Worm (Caenorhabditis elegans) whole organism, mixed stage, embryonic: ENCODE measurements around the gene idpa-2.

Experiments
- M03D4.4 ChIP-seq: sonication (generic microtip); optimal IDR thresholded peaks from 2 replicates; lab custom pipeline; 2017; ENCODE audit warnings: mild to moderate bottlenecking, missing genetic modification characterization, missing compliant biosample characterization
- bed-3 ChIP-seq: fragments of 200-800 bp; sonication (Bioruptor generic); optimal IDR thresholded peaks from 3 replicates; lab custom pipeline; 2018; ENCODE audit warnings: mild to moderate bottlenecking, missing genetic modification characterization, moderate library complexity, missing compliant biosample characterization
- blmp-1 ChIP-seq: fragments of 150-350 bp; optimal IDR thresholded peaks from 2 replicates; lab custom pipeline; 2014; ENCODE audit warnings: missing biosample characterization, missing genetic modification characterization
- ceh-39 ChIP-seq: fragments of 150-350 bp; optimal IDR thresholded peaks from 2 replicates; lab custom pipeline; 2014; ENCODE audit warnings: missing biosample characterization, missing genetic modification characterization
- ceh-43 ChIP-seq: fragments of 200-800 bp; sonication (Bioruptor generic); optimal IDR thresholded peaks from 2 replicates; lab custom pipeline; 2018; ENCODE audit warnings: mild to moderate bottlenecking, missing genetic modification characterization, moderate library complexity, missing compliant biosample characterization
- ceh-83 ChIP-seq: fragments of 200-800 bp; sonication (Bioruptor generic); optimal IDR thresholded peaks from 2 replicates; lab custom pipeline; 2018; ENCODE audit warnings: mild to moderate bottlenecking, missing genetic modification characterization, missing compliant biosample characterization
- ces-1 ChIP-seq: fragments of 150-350 bp; optimal IDR thresholded peaks from 2 replicates; lab custom pipeline; 2014; ENCODE audit warnings: missing biosample characterization, missing genetic modification reagents, missing genetic modification characterization
- cnd-1 ChIP-seq: fragments of 200-800 bp; sonication (Bioruptor generic); optimal IDR thresholded peaks from 2 replicates; lab custom pipeline; 2018; ENCODE audit warnings: mild to moderate bottlenecking, missing genetic modification characterization, missing compliant biosample characterization
- drap-1 ChIP-seq: fragments of 200-800 bp; sonication (Bioruptor generic); optimal IDR thresholded peaks from 3 replicates; lab custom pipeline; 2018; ENCODE audit warnings: mild to moderate bottlenecking, missing genetic modification characterization, missing compliant biosample characterization
- elt-1 ChIP-seq: sonication (generic microtip); optimal IDR thresholded peaks from 2 replicates; lab custom pipeline; 2017; ENCODE audit warnings: missing genetic modification characterization, mild to moderate bottlenecking, missing compliant biosample characterization, antibody characterized with exemption, moderate library complexity, borderline replicate concordance; ENCODE audit not compliant: insufficient read depth
- elt-3 ChIP-seq: fragments of 150-350 bp; optimal IDR thresholded peaks from 2 replicates; lab custom pipeline; 2014; ENCODE audit warnings: missing biosample characterization, missing genetic modification characterization
- flh-1 ChIP-seq: fragments of 200-800 bp; sonication (Bioruptor generic); optimal IDR thresholded peaks from 2 replicates; lab custom pipeline; 2018; ENCODE audit warnings: mild to moderate bottlenecking, missing genetic modification characterization, moderate library complexity, missing compliant biosample characterization
- ham-2 ChIP-seq: fragments of 200-800 bp; sonication (Bioruptor generic); optimal IDR thresholded peaks from 2 replicates; lab custom pipeline; 2018; ENCODE audit warnings: mild to moderate bottlenecking, missing genetic modification characterization, missing compliant biosample characterization
- hlh-1 ChIP-seq: fragments of 150-350 bp; optimal IDR thresholded peaks from 2 replicates; lab custom pipeline; 2014; ENCODE audit warnings: missing biosample characterization, missing genetic modification reagents, missing genetic modification characterization
- lin-13 ChIP-seq: fragments of 150-350 bp; optimal IDR thresholded peaks from 2 replicates; lab custom pipeline; 2014; ENCODE audit warnings: missing biosample characterization, missing genetic modification characterization
- lin-32 ChIP-seq: fragments of 200-800 bp; sonication (Bioruptor generic); optimal IDR thresholded peaks from 2 replicates; lab custom pipeline; 2018; ENCODE audit warnings: mild to moderate bottlenecking, missing genetic modification characterization, missing compliant biosample characterization
- lsy-2 ChIP-seq: fragments of 150-350 bp; optimal IDR thresholded peaks from 2 replicates; lab custom pipeline; 2014; ENCODE audit warnings: missing biosample characterization, missing genetic modification characterization
- mab-5 ChIP-seq: fragments of 150-350 bp; optimal IDR thresholded peaks from 2 replicates; lab custom pipeline; 2014; ENCODE audit warnings: missing biosample characterization, missing genetic modification characterization
- mep-1 ChIP-seq: fragments of 150-350 bp; optimal IDR thresholded peaks from 2 replicates; lab custom pipeline; 2017; ENCODE audit warnings: missing biosample characterization, missing genetic modification reagents, missing genetic modification characterization, inconsistent platforms
- mls-2 ChIP-seq: sonication (generic microtip); optimal IDR thresholded peaks from 2 replicates; lab custom pipeline; 2016; ENCODE audit warnings: mild to moderate bottlenecking, missing genetic modification characterization, moderate library complexity, missing compliant biosample characterization
- nhr-12 ChIP-seq: fragments of 150-350 bp; optimal IDR thresholded peaks from 2 replicates; lab custom pipeline; 2014; ENCODE audit warnings: missing biosample characterization, missing genetic modification characterization
- nhr-2 ChIP-seq: fragments of 150-350 bp; optimal IDR thresholded peaks from 2 replicates; lab custom pipeline; 2014; ENCODE audit warnings: missing biosample characterization, missing genetic modification characterization
- nhr-237 ChIP-seq: fragments of 150-350 bp; optimal IDR thresholded peaks from 2 replicates; lab custom pipeline; 2014; ENCODE audit warnings: missing biosample characterization, missing genetic modification characterization
- nhr-28 ChIP-seq: fragments of 150-350 bp; optimal IDR thresholded peaks from 2 replicates; lab custom pipeline; 2014; ENCODE audit warnings: missing biosample characterization, missing genetic modification characterization
- nhr-76 ChIP-seq: sonication (generic microtip); optimal IDR thresholded peaks from 2 replicates; lab custom pipeline; 2017; ENCODE audit warnings: missing biosample characterization, missing genetic modification characterization
- pha-4 ChIP-seq: fragments of 150-350 bp; optimal IDR thresholded peaks from 2 replicates; lab custom pipeline; 2018; ENCODE audit warnings: missing biosample characterization, missing genetic modification reagents, missing genetic modification characterization
- sem-2 ChIP-seq: fragments of 200-800 bp; sonication (Bioruptor generic); optimal IDR thresholded peaks from 2 replicates; lab custom pipeline; 2018; ENCODE audit warnings: mild to moderate bottlenecking, missing genetic modification characterization, missing compliant biosample characterization
- snpc-4 ChIP-seq: fragments of 150-350 bp; optimal IDR thresholded peaks from 2 replicates; lab custom pipeline; 2014; ENCODE audit warnings: missing biosample characterization, missing genetic modification characterization
- sptf-1 ChIP-seq: sonication (generic microtip); optimal IDR thresholded peaks from 2 replicates; lab custom pipeline; 2017; ENCODE audit warnings: mild to moderate bottlenecking, missing genetic modification characterization, moderate library complexity, missing compliant biosample characterization
- tbx-8 ChIP-seq: fragments of 200-800 bp; sonication (Bioruptor generic); optimal IDR thresholded peaks from 2 replicates; lab custom pipeline; 2018; ENCODE audit warnings: mild to moderate bottlenecking, missing genetic modification characterization, moderate library complexity, missing compliant biosample characterization
- unc-120 ChIP-seq: sonication (generic microtip); optimal IDR thresholded peaks from 2 replicates; lab custom pipeline; 2017; ENCODE audit warnings: missing genetic modification characterization, missing compliant biosample characterization; ENCODE audit not compliant: poor library complexity, severe bottlenecking
- unc-39 ChIP-seq: fragments of 150-350 bp; optimal IDR thresholded peaks from 2 replicates; lab custom pipeline; 2014; ENCODE audit warnings: missing biosample characterization, missing genetic modification characterization
- unc-62 ChIP-seq: fragments of 150-350 bp; optimal IDR thresholded peaks from 2 replicates; lab custom pipeline; 2014; ENCODE audit warnings: missing biosample characterization, missing genetic modification reagents, missing genetic modification characterization
- zip-8 ChIP-seq: fragments of 150-350 bp; optimal IDR thresholded peaks from 2 replicates; lab custom pipeline; 2014; ENCODE audit warnings: missing biosample characterization, missing genetic modification characterization
- ztf-11 ChIP-seq: fragments of 150-350 bp; optimal IDR thresholded peaks from 2 replicates; lab custom pipeline; 2014; ENCODE audit warnings: missing biosample characterization, missing genetic modification characterization

Gene idpa-2

ce11 chrII:8788752-8789151, 3.8 kb downstream of the idpa-2 start:
- TF ChIP-seq unc-39 (no peak), M03D4.4 (tag; lab: Kevin White, UChicago) (no peak), pha-4 (tag; lab: Kevin White, UChicago) (no peak), nhr-2 (tag; lab: Kevin White, UChicago) (no peak), blmp-1 (no peak), cnd-1 (no peak), mls-2 (tag; lab: Kevin White, UChicago) (no peak)

- TF ChIP-seq flh-1 (GFP tag; lab: Kevin White, UChicago) (no peak), lin-32 (no peak), sem-2 (GFP tag; lab: Kevin White, UChicago) (no peak), nhr-12 (tag; lab: Kevin White, UChicago) (no peak), drap-1 (GFP tag; lab: Kevin White, UChicago) (peak; percentile 24), lin-13 (peak; percentile 67), mab-5 (tag; lab: Kevin White, UChicago) (peak; percentile 70), elt-1 (tag; lab: Kevin White, UChicago) (no peak), tbx-8 (GFP tag; lab: Kevin White, UChicago) (no peak), lsy-2 (tag; lab: Kevin White, UChicago) (peak; percentile 77), M03D4.4 (tag; lab: Kevin White, UChicago) (no peak), nhr-76 (tag; lab: Kevin White, UChicago) (no peak), mep-1 (tag; lab: Kevin White, UChicago) (peak; percentile 89), pha-4 (tag; lab: Kevin White, UChicago) (peak; percentile 97), sptf-1 (tag; lab: Kevin White, UChicago) (peak; percentile 18), ztf-11 (peak; percentile 58), snpc-4 (tag; lab: Kevin White, UChicago) (no peak), unc-62 (GFP tag; lab: Kevin White, UChicago) (peak; percentile 93), ceh-83 (GFP tag; lab: Kevin White, UChicago) (no peak), ceh-43 (GFP tag; lab: Kevin White, UChicago) (no peak), cnd-1 (peak; percentile 0), nhr-28 (tag; lab: Kevin White, UChicago) (no peak), bed-3 (GFP tag; lab: Kevin White, UChicago) (no peak), ces-1 (GFP tag; lab: Kevin White, UChicago) (peak; percentile 82), unc-39 (no peak), mls-2 (tag; lab: Kevin White, UChicago) (no peak), elt-3 (tag; lab: Kevin White, UChicago) (peak; percentile 21), nhr-237 (tag; lab: Kevin White, UChicago) (peak; percentile 87), unc-120 (peak; percentile 10), blmp-1 (no peak), ham-2 (GFP tag; lab: Kevin White, UChicago) (peak; percentile 44), hlh-1 (peak; percentile 67), nhr-2 (tag; lab: Kevin White, UChicago) (peak; percentile 55), zip-8 (peak; percentile 55), ceh-39 (tag; lab: Kevin White, UChicago) (peak; percentile 100)
These were observed 5.2 kb downstream of the idpa-2 start for ce11 chrII:8787376-8787775.

DNA sequence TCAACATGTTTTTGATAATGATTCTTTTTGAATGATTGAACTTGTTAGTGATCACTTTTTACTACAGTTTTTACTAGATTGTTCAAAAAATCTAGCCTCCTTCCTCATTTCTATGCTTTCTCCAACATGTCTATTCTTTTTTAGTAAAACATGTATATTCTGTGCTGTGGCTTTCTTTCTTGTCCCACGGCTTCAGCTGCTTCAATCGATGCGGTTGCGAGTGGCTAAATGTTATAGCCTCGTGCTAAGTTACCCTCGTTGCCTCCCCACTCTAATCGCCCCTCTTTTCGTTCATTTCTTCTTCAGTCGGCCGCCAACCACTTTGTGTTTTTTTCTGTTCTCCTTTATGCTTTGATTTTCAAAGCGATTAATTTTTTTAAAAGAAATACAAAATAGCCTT, 6.7 kb downstream of the idpa-2 start:
- TF ChIP-seq ces-1 (GFP tag; lab: Kevin White, UChicago): peak; percentile 54
- TF ChIP-seq ham-2 (GFP tag; lab: Kevin White, UChicago): peak; percentile 34
- TF ChIP-seq ztf-11: no peak
- no peak for TF ChIP-seq ceh-39 (tag; lab: Kevin White, UChicago)
- TF ChIP-seq ceh-83 (GFP tag; lab: Kevin White, UChicago): peak; percentile 3
- peak; percentile 27 for TF ChIP-seq mls-2 (tag; lab: Kevin White, UChicago)
